Fruit fly (Drosophila melanogaster): ENCODE measurements around the gene nrv2.

dm6 chr2L:6787029-6787972, 11.4 kb downstream of the nrv2 start:
- TF ChIP-seq usp (GFP tag; optimal IDR thresholded peaks at IDR 0.05) (no peak), disco-r (GFP tag; optimal IDR thresholded peaks at IDR 0.05) (peak; percentile 96), Gug (GFP tag; IDR thresholded peaks at IDR 0.05) (peak; percentile 91), TFAM (GFP tag; optimal IDR thresholded peaks at IDR 0.05) (peak; percentile 72), Fer2 (tag; optimal IDR thresholded peaks at IDR 0.05) (peak; percentile 89), CkIIα-i1 (GFP tag; IDR thresholded peaks at IDR 0.05) (0 out of 2 replicates have a peak, but pooled peaks have one; percentile 14)
